Fruit fly (Drosophila melanogaster): ENCODE data around the gene Ipk2.
A peak's percentile ranks its signal among the peaks of the same experiment; 100 is the strongest.

Ipk2 gene

DNA sequence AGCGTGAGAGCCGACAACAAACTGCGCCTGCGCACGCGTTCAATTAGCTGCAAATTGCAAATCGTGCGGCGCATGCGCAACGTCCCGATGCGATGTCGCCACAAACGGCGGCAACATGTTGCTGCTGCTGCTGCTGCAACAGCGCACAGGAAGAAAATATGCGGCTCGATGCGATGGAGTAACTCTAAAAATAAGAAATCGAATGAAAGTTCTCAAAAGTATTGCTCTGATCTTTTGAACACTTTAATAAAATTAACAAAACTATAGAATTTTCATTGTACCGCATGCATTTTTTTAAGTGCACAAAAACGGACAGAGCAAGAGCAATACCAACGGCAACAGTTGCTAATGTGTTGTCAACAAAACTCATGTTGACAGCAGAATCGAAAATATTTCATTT, 32.1 kb upstream of the Ipk2 start (continued):
- TF ChIP-seq dan (GFP tag; IDR thresholded peaks at IDR 0.05) (peak; percentile 62; the same call in 1 of the 2 replicates), sob (GFP tag; IDR thresholded peaks at IDR 0.05) (no peak), gsb (GFP tag; IDR thresholded peaks at IDR 0.05) (no peak), grn (GFP tag; optimal IDR thresholded peaks at IDR 0.05) (no peak), Scr (GFP tag; IDR thresholded peaks at IDR 0.05; ENCODE audit: partially characterized antibody) (no peak), Blimp-1 (GFP tag; optimal IDR thresholded peaks at IDR 0.05) (no peak), NFAT (GFP tag; IDR thresholded peaks at IDR 0.05) (no peak), CG13424 (tag; optimal IDR thresholded peaks at IDR 0.05) (no peak), CG6689 (GFP tag; IDR thresholded peaks at IDR 0.05) (peak; percentile 42; the same call in 1 of the 2 replicates), CG9932 (GFP tag; IDR thresholded peaks at IDR 0.05) (no peak), CG13287 (GFP tag; IDR thresholded peaks at IDR 0.05; ENCODE audit: partially characterized antibody) (no peak), al (GFP tag; IDR thresholded peaks at IDR 0.05) (no peak), CG15514 (GFP tag; optimal IDR thresholded peaks at IDR 0.05) (no peak), sc (optimal IDR thresholded peaks at IDR 0.05) (no peak), sc (GFP tag; optimal IDR thresholded peaks at IDR 0.05) (peak; percentile 41), CG32772 (GFP tag; IDR thresholded peaks at IDR 0.05) (peak; percentile 29; the same call in 1 of the 2 replicates), CG4282 (GFP tag; optimal IDR thresholded peaks at IDR 0.05) (no peak), emc (GFP tag; optimal IDR thresholded peaks at IDR 0.05) (no peak), lola (GFP tag; optimal IDR thresholded peaks at IDR 0.05) (peak in 1 of 3 experiments; percentile 56), CG7271 (tag; optimal IDR thresholded peaks at IDR 0.05) (peak; percentile 66), D19B (GFP tag; optimal IDR thresholded peaks at IDR 0.05) (no peak), ssp (GFP tag; IDR thresholded peaks at IDR 0.05) (0 out of 2 replicates have a peak, but pooled peaks have one; percentile 19), E2f2 (GFP tag; IDR thresholded peaks at IDR 0.05) (peak; percentile 17; the same call in 1 of the 2 replicates), lab (GFP tag; optimal IDR thresholded peaks at IDR 0.05) (no peak), Kr (GFP tag; optimal IDR thresholded peaks at IDR 0.05) (no peak), CG2199 (GFP tag; IDR thresholded peaks at IDR 0.05) (no peak), Poxn (GFP tag; IDR thresholded peaks at IDR 0.05) (no peak), CG17802 (tag; optimal IDR thresholded peaks at IDR 0.05) (no peak), dati (GFP tag; IDR thresholded peaks at IDR 0.05) (no peak), CG12942 (GFP tag; optimal IDR thresholded peaks at IDR 0.05) (no peak), CG4730 (GFP tag; IDR thresholded peaks at IDR 0.05) (no peak), crol (GFP tag; IDR thresholded peaks at IDR 0.05) (no peak), CG10431 (GFP tag; optimal IDR thresholded peaks at IDR 0.05) (no peak), Asciz (GFP tag; optimal IDR thresholded peaks at IDR 0.05) (no peak), ara (GFP tag; IDR thresholded peaks at IDR 0.05) (peak; percentile 78), CG1602 (GFP tag; optimal IDR thresholded peaks at IDR 0.05) (peak; percentile 29), mam (GFP tag; optimal IDR thresholded peaks at IDR 0.05) (no peak), pb (GFP tag; optimal IDR thresholded peaks at IDR 0.05) (no peak), CG3407 (GFP tag; optimal IDR thresholded peaks at IDR 0.05) (peak; percentile 38), vvl (GFP tag; IDR thresholded peaks at IDR 0.05) (peak; percentile 27; the same call in 1 of the 2 replicates), hb (GFP tag; IDR thresholded peaks at IDR 0.05; ENCODE audit: partially characterized antibody) (no peak), scrt (GFP tag; optimal IDR thresholded peaks at IDR 0.05) (no peak), CG7928 (GFP tag; optimal IDR thresholded peaks at IDR 0.05) (no peak), CG7963 (GFP tag; IDR thresholded peaks at IDR 0.05; ENCODE audit: partially characterized antibody) (no peak), cato (GFP tag; optimal IDR thresholded peaks at IDR 0.05; ENCODE audit: borderline replicate concordance) (peak; percentile 16), toy (GFP tag; IDR thresholded peaks at IDR 0.05) (no peak), CG2120 (GFP tag; optimal IDR thresholded peaks at IDR 0.05) (no peak), Tbp (GFP tag; optimal IDR thresholded peaks at IDR 0.05) (no peak), CG1024 (GFP tag; IDR thresholded peaks at IDR 0.05) (0 out of 2 replicates have a peak, but pooled peaks have one; percentile 14), CG3847 (GFP tag; IDR thresholded peaks at IDR 0.05) (peak; percentile 16; the same call in 1 of the 2 replicates), CG18011 (GFP tag; optimal IDR thresholded peaks at IDR 0.05) (no peak)

Data from whole organism, embryonic.